Fruit fly (Drosophila melanogaster): ENCODE results near the gene CG5149.

CG5149 gene

DNA sequence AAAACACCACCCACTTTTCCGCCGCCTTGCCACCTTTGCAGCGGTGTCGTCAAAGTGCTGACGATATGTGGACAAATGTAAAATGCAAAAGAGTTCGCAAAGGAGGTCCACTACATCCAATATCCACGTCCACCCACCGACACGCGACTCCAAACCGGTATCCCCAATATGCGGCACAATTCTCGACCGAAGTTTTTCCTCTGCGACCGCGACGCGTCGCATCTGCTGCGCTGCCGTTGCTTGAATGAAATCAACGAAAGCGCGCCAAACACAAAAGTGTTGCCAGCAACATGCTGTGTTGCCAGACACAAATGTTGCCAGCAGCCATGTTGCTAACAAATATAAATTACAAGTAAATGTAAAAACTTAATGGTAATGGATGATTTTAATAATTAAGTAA is 10.5 kb upstream of the CG5149 start, which contains the start of gene CG5160 (continued):
- 0 out of 2 replicates have a peak, but pooled peaks have one; percentile 25 for TF ChIP-seq bbx (GFP tag; IDR thresholded peaks at IDR 0.05; ENCODE audit: partially characterized antibody)

DNA sequence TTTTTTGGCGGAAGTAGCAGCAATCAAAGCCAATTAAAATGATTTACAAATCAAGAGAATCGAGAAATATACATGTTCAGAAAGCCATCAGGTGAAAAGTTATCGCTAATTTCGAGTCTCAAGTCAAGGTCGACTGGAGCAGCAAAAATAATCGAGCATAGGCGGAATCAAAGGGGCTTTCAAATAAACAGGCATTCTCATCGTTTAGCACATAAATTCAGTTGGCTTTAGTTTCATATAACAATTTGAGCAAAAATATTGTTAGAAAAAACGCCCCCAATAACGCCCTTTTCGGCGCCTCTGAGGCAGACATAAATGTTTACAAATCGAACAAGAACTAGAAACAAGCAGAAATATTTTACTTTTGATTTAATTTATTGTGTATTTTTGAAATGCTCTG is 9.7 kb upstream of the CG5149 start:
- no peak for TF ChIP-seq CTCF (GFP tag; optimal IDR thresholded peaks at IDR 0.05)
- TF ChIP-seq kah (GFP tag; optimal IDR thresholded peaks at IDR 0.05), result no peak
- peak; percentile 23 for TF ChIP-seq gem (tag; optimal IDR thresholded peaks at IDR 0.05)
- TF ChIP-seq ken (GFP tag; IDR thresholded peaks at IDR 0.05), result no peak
- 0 out of 2 replicates have a peak, but pooled peaks have one; percentile 25 for TF ChIP-seq CG11696 (GFP tag; IDR thresholded peaks at IDR 0.05)
- no peak for TF ChIP-seq rib (GFP tag; IDR thresholded peaks at IDR 0.05)
- peak; percentile 28; the same call in 2 of the 3 replicates for TF ChIP-seq row (GFP tag; IDR thresholded peaks at IDR 0.05)
- TF ChIP-seq al (GFP tag; IDR thresholded peaks at IDR 0.05), result peak; percentile 45; the same call in 1 of the 2 replicates
- peak; percentile 55 for TF ChIP-seq slbo (GFP tag; IDR thresholded peaks at IDR 0.05)
- peak; percentile 28; the same call in 1 of the 2 replicates for TF ChIP-seq CG32532 (GFP tag; IDR thresholded peaks at IDR 0.05)
- no peak for TF ChIP-seq CG9215 (GFP tag; IDR thresholded peaks at IDR 0.05)
- TF ChIP-seq CG9932 (GFP tag; IDR thresholded peaks at IDR 0.05), result peak; percentile 53
- no peak for TF ChIP-seq bowl (GFP tag; IDR thresholded peaks at IDR 0.05)
- TF ChIP-seq Rfx (GFP tag; IDR thresholded peaks at IDR 0.05), result peak; percentile 49
- peak; percentile 11; the same call in 1 of the 2 replicates for TF ChIP-seq sob (GFP tag; IDR thresholded peaks at IDR 0.05)
- peak; percentile 44 for TF ChIP-seq Med (GFP tag)
- no peak for TF ChIP-seq zfh2 (GFP tag; optimal IDR thresholded peaks at IDR 0.05)

DNA sequence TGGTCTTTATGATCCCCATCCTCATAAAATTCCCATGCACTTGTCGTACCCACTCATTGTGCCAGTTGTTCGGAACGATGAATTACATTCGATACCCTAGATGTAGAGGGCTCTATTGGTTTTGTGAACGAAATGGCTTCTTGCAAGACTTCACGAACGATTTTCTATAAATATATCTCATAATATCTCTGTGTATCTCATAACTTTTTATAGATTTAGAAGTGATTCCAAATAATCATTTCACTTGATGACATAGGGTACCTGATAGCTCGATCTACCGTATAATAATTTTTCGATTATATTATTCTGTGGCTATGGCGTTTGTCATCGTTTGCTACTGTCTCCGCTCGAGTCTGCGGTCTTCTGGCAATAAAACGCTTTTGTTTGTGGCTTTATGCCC is 8.9 kb upstream of the CG5149 start:
- TF ChIP-seq B-H2 (GFP tag; optimal IDR thresholded peaks at IDR 0.05) (no peak), dati (GFP tag; IDR thresholded peaks at IDR 0.05) (no peak), CG14667 (GFP tag; IDR thresholded peaks at IDR 0.05) (peak; percentile 75), CHES-1-like (GFP tag; optimal IDR thresholded peaks at IDR 0.05) (no peak), CG12104 (GFP tag; optimal IDR thresholded peaks at IDR 0.05) (peak; percentile 39), danr (GFP tag; IDR thresholded peaks at IDR 0.05) (peak; percentile 51; the same call in 1 of the 2 replicates), rib (GFP tag; IDR thresholded peaks at IDR 0.05) (0 out of 2 replicates have a peak, but pooled peaks have one; percentile 30), Atf6 (GFP tag; IDR thresholded peaks at IDR 0.05) (peak; percentile 71; the same call in 1 of the 2 replicates), NC2β (GFP tag; optimal IDR thresholded peaks at IDR 0.05) (peak; percentile 21), Rfx (GFP tag; IDR thresholded peaks at IDR 0.05) (peak; percentile 82), pzg (GFP tag; optimal IDR thresholded peaks at IDR 0.05) (no peak), CG8359 (GFP tag; optimal IDR thresholded peaks at IDR 0.05; ENCODE audit: borderline replicate concordance) (no peak), h (optimal IDR thresholded peaks at IDR 0.05) (no peak), CG34376 (GFP tag; optimal IDR thresholded peaks at IDR 0.05) (no peak), CG17912 (GFP tag; optimal IDR thresholded peaks at IDR 0.05) (no peak), gsb-n (tag; optimal IDR thresholded peaks at IDR 0.05) (no peak), sqz (GFP tag; optimal IDR thresholded peaks at IDR 0.05) (no peak), jigr1 (GFP tag; IDR thresholded peaks at IDR 0.05) (0 out of 3 replicates have a peak, but pooled peaks have one; percentile 43), CG12744 (GFP tag; optimal IDR thresholded peaks at IDR 0.05) (peak; percentile 51), Ada2b (GFP tag; IDR thresholded peaks at IDR 0.05) (peak; percentile 79; the same call in 1 of the 2 replicates), CG10543 (GFP tag; optimal IDR thresholded peaks at IDR 0.05) (no peak), knrl (GFP tag; IDR thresholded peaks at IDR 0.05; ENCODE audit: partially characterized antibody) (no peak), CG13287 (GFP tag; IDR thresholded peaks at IDR 0.05; ENCODE audit: partially characterized antibody) (no peak), CG9215 (GFP tag; IDR thresholded peaks at IDR 0.05) (peak; percentile 64), cwo (GFP tag; optimal IDR thresholded peaks at IDR 0.05) (peak; percentile 74), cg (GFP tag; optimal IDR thresholded peaks at IDR 0.05) (no peak), CG10321 (GFP tag; IDR thresholded peaks at IDR 0.05) (0 out of 2 replicates have a peak, but pooled peaks have one; percentile 20), CG14860 (GFP tag; IDR thresholded peaks at IDR 0.05; ENCODE audit: partially characterized antibody) (no peak), CG13296 (GFP tag; optimal IDR thresholded peaks at IDR 0.05) (peak; percentile 59), Lhr (GFP tag; optimal IDR thresholded peaks at IDR 0.05) (no peak), tll (GFP tag; optimal IDR thresholded peaks at IDR 0.05) (no peak), B-H1 (GFP tag; IDR thresholded peaks at IDR 0.05) (peak; percentile 63; the same call in 2 of the 3 replicates), kni (GFP tag; optimal IDR thresholded peaks at IDR 0.05) (no peak)

Measured in whole organism, embryonic.